Fruit fly (Drosophila melanogaster): ENCODE measurements around the gene CG7384.
A peak's percentile ranks its signal among the peaks of the same experiment; 100 is the strongest.

The CG7384 gene

dm6 chr2L:10468388-10468787, 41.9 kb downstream of the CG7384 start (continued):
- TF ChIP-seq CG6765 (GFP tag; optimal IDR thresholded peaks at IDR 0.05) (peak; percentile 32), CG34376 (GFP tag; optimal IDR thresholded peaks at IDR 0.05) (no peak), Rx (GFP tag; IDR thresholded peaks at IDR 0.05) (0 out of 2 replicates have a peak, but pooled peaks have one; percentile 39), CG12942 (GFP tag; optimal IDR thresholded peaks at IDR 0.05) (peak; percentile 12), Myb (GFP tag; optimal IDR thresholded peaks at IDR 0.05) (peak; percentile 8), Dll (GFP tag; IDR thresholded peaks at IDR 0.05; ENCODE audit: partially characterized antibody) (no peak), pho (GFP tag; optimal IDR thresholded peaks at IDR 0.05) (peak; percentile 6), Blimp-1 (GFP tag; optimal IDR thresholded peaks at IDR 0.05) (peak; percentile 59), Hr3 (GFP tag; optimal IDR thresholded peaks at IDR 0.05) (peak; percentile 9), bab2 (GFP tag; optimal IDR thresholded peaks at IDR 0.05) (peak; percentile 26), z (GFP tag; IDR thresholded peaks at IDR 0.05) (no peak), CG12769 (tag; optimal IDR thresholded peaks at IDR 0.05) (peak; percentile 71), en (GFP tag; optimal IDR thresholded peaks at IDR 0.05) (no peak), Pdp1 (GFP tag; optimal IDR thresholded peaks at IDR 0.05) (peak in 1 of 2 experiments; percentile 49), grau (tag; optimal IDR thresholded peaks at IDR 0.05) (peak; percentile 61), CG8924 (tag; optimal IDR thresholded peaks at IDR 0.05) (peak; percentile 42), chif (GFP tag; optimal IDR thresholded peaks at IDR 0.05) (peak; percentile 6 to 8), HLHmδ (GFP tag; optimal IDR thresholded peaks at IDR 0.05) (no peak), CG6654 (GFP tag; optimal IDR thresholded peaks at IDR 0.05) (peak; percentile 15), CkIIα-i1 (GFP tag; IDR thresholded peaks at IDR 0.05) (no peak; the same call in 1 of the 2 replicates), ci (GFP tag; IDR thresholded peaks at IDR 0.05) (peak; percentile 75; the same call in 2 of the 3 replicates), HmgD (GFP tag; optimal IDR thresholded peaks at IDR 0.05) (no peak), stc (GFP tag; IDR thresholded peaks at IDR 0.05) (0 out of 2 replicates have a peak, but pooled peaks have one; percentile 24), dmrt11E (tag; optimal IDR thresholded peaks at IDR 0.05) (no peak), CG3847 (GFP tag; IDR thresholded peaks at IDR 0.05) (peak; percentile 56), CG15514 (GFP tag; optimal IDR thresholded peaks at IDR 0.05) (peak; percentile 60), sqz (GFP tag; optimal IDR thresholded peaks at IDR 0.05) (peak; percentile 1), kay (GFP tag; optimal IDR thresholded peaks at IDR 0.05) (peak; percentile 41), ato (GFP tag; IDR thresholded peaks at IDR 0.05; ENCODE audit: partially characterized antibody) (no peak), CG1603 (tag; optimal IDR thresholded peaks at IDR 0.05) (peak; percentile 62), Abd-B (GFP tag; optimal IDR thresholded peaks at IDR 0.05) (peak; percentile 35), repo (GFP tag; optimal IDR thresholded peaks at IDR 0.05) (no peak), NFAT (GFP tag; IDR thresholded peaks at IDR 0.05) (peak; percentile 78), CG2678 (tag; optimal IDR thresholded peaks at IDR 0.05) (peak; percentile 77), phol (tag; optimal IDR thresholded peaks at IDR 0.05) (peak; percentile 44), CG13424 (tag; optimal IDR thresholded peaks at IDR 0.05) (peak; percentile 67), CG42726 (GFP tag; IDR thresholded peaks at IDR 0.05; ENCODE audit: partially characterized antibody) (no peak), Aef1 (GFP tag; IDR thresholded peaks at IDR 0.05) (peak; percentile 63), pnt (GFP tag; optimal IDR thresholded peaks at IDR 0.05) (peak; percentile 16), trem (tag; optimal IDR thresholded peaks at IDR 0.05) (peak; percentile 16), Lpt (GFP tag; optimal IDR thresholded peaks at IDR 0.05) (no peak), CG17612 (GFP tag; IDR thresholded peaks at IDR 0.05) (peak; percentile 43; the same call in 1 of the 2 replicates), gcm (GFP tag; optimal IDR thresholded peaks at IDR 0.05) (peak; percentile 2), al (GFP tag; IDR thresholded peaks at IDR 0.05) (peak; percentile 57), Fer1 (GFP tag; optimal IDR thresholded peaks at IDR 0.05) (peak; percentile 63), CG31224 (GFP tag; IDR thresholded peaks at IDR 0.05) (peak; percentile 44; the same call in 1 of the 2 replicates), CG11696 (GFP tag; IDR thresholded peaks at IDR 0.05) (no peak), stwl (tag; optimal IDR thresholded peaks at IDR 0.05) (no peak), Vsx1 (GFP tag; optimal IDR thresholded peaks at IDR 0.05) (peak; percentile 13), az2 (GFP tag; optimal IDR thresholded peaks at IDR 0.05) (peak; percentile 55), br (optimal IDR thresholded peaks at IDR 0.05) (no peak)
